Fruit fly (Drosophila melanogaster): Measurements from ENCODE around the gene CG4452.

- TF ChIP-seq pan (optimal IDR thresholded peaks at IDR 0.05) (no peak), lola (GFP tag; optimal IDR thresholded peaks at IDR 0.05) (no peak), br (GFP tag; optimal IDR thresholded peaks at IDR 0.05) (no peak), Mio (GFP tag; optimal IDR thresholded peaks at IDR 0.05) (no peak), HLH106 (tag; optimal IDR thresholded peaks at IDR 0.05) (no peak), woc (GFP tag; optimal IDR thresholded peaks at IDR 0.05) (no peak)
These were observed 9.4 kb downstream of the CG4452 start for dm6 chr3L:9376573-9376972.
